Worm (Caenorhabditis elegans): ENCODE results near the gene eral-1.
A peak's percentile ranks its signal among the peaks of the same experiment; 100 is the strongest.

Gene eral-1

ce11 chrII:9619402-9619862 lies 29.9 kb upstream of the eral-1 start (continued):
- TF ChIP-seq ceh-22 (tag; optimal IDR thresholded peaks at IDR 0.05) (no peak), che-1 (tag; optimal IDR thresholded peaks at IDR 0.05) (no peak), pha-4 (tag; optimal IDR thresholded peaks at IDR 0.05) (no peak), pax-1 (tag; optimal IDR thresholded peaks at IDR 0.05) (no peak), ceh-9 (tag; optimal IDR thresholded peaks at IDR 0.05) (no peak), ceh-31 (tag; optimal IDR thresholded peaks at IDR 0.05) (no peak), ceh-45 (GFP tag; IDR thresholded peaks at IDR 0.05) (no peak), hlh-15 (tag; optimal IDR thresholded peaks at IDR 0.05) (no peak), K09A11.1 (tag; optimal IDR thresholded peaks at IDR 0.05; ENCODE audit: insufficient read depth) (no peak), hlh-30 (tag; optimal IDR thresholded peaks at IDR 0.05; ENCODE audit: insufficient read depth) (no peak), ceh-34 (tag; optimal IDR thresholded peaks at IDR 0.05) (peak; percentile 89), ceh-19 (GFP tag; optimal IDR thresholded peaks at IDR 0.05) (no peak), C38D4.7 (GFP tag; optimal IDR thresholded peaks at IDR 0.05) (no peak), pha-2 (tag; optimal IDR thresholded peaks at IDR 0.05) (no peak), ceh-48 (tag; optimal IDR thresholded peaks at IDR 0.05) (no peak), pat-9 (tag; optimal IDR thresholded peaks at IDR 0.05) (no peak), fax-1 (tag; optimal IDR thresholded peaks at IDR 0.05) (no peak), pros-1 (tag; optimal IDR thresholded peaks at IDR 0.05) (no peak), lin-11 (tag; optimal IDR thresholded peaks at IDR 0.05) (no peak), ahr-1 (tag; optimal IDR thresholded peaks at IDR 0.05) (no peak), ets-4 (tag; optimal IDR thresholded peaks at IDR 0.05) (no peak), dmd-4 (tag; optimal IDR thresholded peaks at IDR 0.05; ENCODE audit: borderline replicate concordance) (no peak)

ce11 chrII:9618759-9619158 lies 29.2 kb upstream of the eral-1 start:
- TF ChIP-seq ztf-16 (tag; optimal IDR thresholded peaks at IDR 0.05) = no peak
- no peak for TF ChIP-seq ref-2 (tag; optimal IDR thresholded peaks at IDR 0.05)
- TF ChIP-seq sox-2 (GFP tag; IDR thresholded peaks at IDR 0.05) = no peak
- no peak for TF ChIP-seq unc-55 (GFP tag; optimal IDR thresholded peaks at IDR 0.05)
- no peak for TF ChIP-seq ahr-1 (tag; optimal IDR thresholded peaks at IDR 0.05)
- TF ChIP-seq nfya-1 (tag; optimal IDR thresholded peaks at IDR 0.05) = no peak
- TF ChIP-seq gmeb-2 (tag; optimal IDR thresholded peaks at IDR 0.05) = no peak
- no peak for TF ChIP-seq dve-1 (tag; optimal IDR thresholded peaks at IDR 0.05)
- no peak for TF ChIP-seq hlh-6 (tag; optimal IDR thresholded peaks at IDR 0.05)
- no peak for TF ChIP-seq ama-1 (optimal IDR thresholded peaks at IDR 0.05)

- no peak for TF ChIP-seq syd-9 (tag; optimal IDR thresholded peaks at IDR 0.05)
- TF ChIP-seq tbx-2 (tag; optimal IDR thresholded peaks at IDR 0.05) = no peak
- no peak for TF ChIP-seq T23F11.4 (GFP tag; optimal IDR thresholded peaks at IDR 0.05)
- no peak for TF ChIP-seq odd-2 (tag; optimal IDR thresholded peaks at IDR 0.05)
- TF ChIP-seq ceh-30 (tag; optimal IDR thresholded peaks at IDR 0.05) = no peak
- no peak for TF ChIP-seq ceh-31 (tag; optimal IDR thresholded peaks at IDR 0.05)
- TF ChIP-seq elt-2 (tag; optimal IDR thresholded peaks at IDR 0.05) = no peak
- no peak for TF ChIP-seq ceh-24 (tag; optimal IDR thresholded peaks at IDR 0.05)
- no peak for TF ChIP-seq unc-3 (GFP tag; conservative IDR thresholded peaks at IDR 0.05)
- TF ChIP-seq unc-3 (tag; optimal IDR thresholded peaks at IDR 0.05) = no peak
- TF ChIP-seq fax-1 (tag; optimal IDR thresholded peaks at IDR 0.05) = no peak
- no peak for TF ChIP-seq C38D4.7 (GFP tag; optimal IDR thresholded peaks at IDR 0.05)
Measured at ce11 chrII:9617902-9618245, 28.3 kb upstream of the eral-1 start.

All from whole organism, late embryonic.